Fruit fly (Drosophila melanogaster): Measurements from ENCODE around the gene CG34163.

CG34163 gene

dm6 chr2L:11943829-11944228 lies 44.2 kb upstream of the CG34163 start, which contains the start of gene Crys:
Gene Crys (plus strand): TSS chr2L:11944129.
- TF ChIP-seq CG7368 (GFP tag; optimal IDR thresholded peaks at IDR 0.05), result no peak
- TF ChIP-seq Hr38 (GFP tag; optimal IDR thresholded peaks at IDR 0.05), result no peak
- TF ChIP-seq CG6854 (GFP tag; optimal IDR thresholded peaks at IDR 0.05), result no peak
- TF ChIP-seq vri (GFP tag; optimal IDR thresholded peaks at IDR 0.05), result no peak
- no peak for TF ChIP-seq CG1621 (tag; optimal IDR thresholded peaks at IDR 0.05)
- no peak for TF ChIP-seq fkh (GFP tag; optimal IDR thresholded peaks at IDR 0.05)
- no peak for TF ChIP-seq Eip75B (GFP tag; optimal IDR thresholded peaks at IDR 0.05)
- no peak for TF ChIP-seq ss (GFP tag; optimal IDR thresholded peaks at IDR 0.05)
- TF ChIP-seq CG8319 (GFP tag; optimal IDR thresholded peaks at IDR 0.05), result no peak
- no peak for TF ChIP-seq Ets96B (tag; optimal IDR thresholded peaks at IDR 0.05)
- TF ChIP-seq acj6 (GFP tag; optimal IDR thresholded peaks at IDR 0.05), result no peak
- no peak for TF ChIP-seq Sox15 (GFP tag; optimal IDR thresholded peaks at IDR 0.05)

- TF ChIP-seq acj6 (GFP tag; optimal IDR thresholded peaks at IDR 0.05), result no peak
- TF ChIP-seq dac (GFP tag; optimal IDR thresholded peaks at IDR 0.05), result no peak
- TF ChIP-seq Lpt (GFP tag; optimal IDR thresholded peaks at IDR 0.05), result no peak
- no peak for TF ChIP-seq CG6854 (GFP tag; optimal IDR thresholded peaks at IDR 0.05)
- no peak for TF ChIP-seq spab (GFP tag; optimal IDR thresholded peaks at IDR 0.05)
- TF ChIP-seq Ets96B (tag; optimal IDR thresholded peaks at IDR 0.05), result no peak
- TF ChIP-seq CG15336 (GFP tag; IDR thresholded peaks at IDR 0.05), result no peak
- no peak for TF ChIP-seq CG34406 (GFP tag; optimal IDR thresholded peaks at IDR 0.05)
- no peak for TF ChIP-seq lz (GFP tag; optimal IDR thresholded peaks at IDR 0.05)
- TF ChIP-seq achi (GFP tag; optimal IDR thresholded peaks at IDR 0.05), result no peak
- no peak for TF ChIP-seq CG8319 (GFP tag; optimal IDR thresholded peaks at IDR 0.05)
- no peak for TF ChIP-seq Eip75B (GFP tag; optimal IDR thresholded peaks at IDR 0.05)
- TF ChIP-seq CG8632 (GFP tag; optimal IDR thresholded peaks at IDR 0.05), result no peak
Observed at dm6 chr2L:11947641-11948040, 40.4 kb upstream of the CG34163 start, which contains the start of gene CG16964. Gene CG16964 (plus strand): TSS chr2L:11947941.

- TF ChIP-seq ss (GFP tag; optimal IDR thresholded peaks at IDR 0.05) (no peak), Eip78C (GFP tag) (no peak), Lpt (GFP tag; optimal IDR thresholded peaks at IDR 0.05) (no peak), acj6 (GFP tag; optimal IDR thresholded peaks at IDR 0.05) (no peak), topi (GFP tag; optimal IDR thresholded peaks at IDR 0.05) (no peak), lz (GFP tag; optimal IDR thresholded peaks at IDR 0.05) (no peak), Sox102F (GFP tag; optimal IDR thresholded peaks at IDR 0.05) (no peak), CG3032 (tag; optimal IDR thresholded peaks at IDR 0.05) (no peak), CG11294 (GFP tag; IDR thresholded peaks at IDR 0.05) (no peak), CG16779 (tag; optimal IDR thresholded peaks at IDR 0.05) (no peak), CG11902 (GFP tag; optimal IDR thresholded peaks at IDR 0.05) (no peak), CG6276 (GFP tag; optimal IDR thresholded peaks at IDR 0.05) (no peak), Sox15 (GFP tag; optimal IDR thresholded peaks at IDR 0.05) (no peak)
Observed at dm6 chr2L:11948479-11948878, 39.6 kb upstream of the CG34163 start.

DNA sequence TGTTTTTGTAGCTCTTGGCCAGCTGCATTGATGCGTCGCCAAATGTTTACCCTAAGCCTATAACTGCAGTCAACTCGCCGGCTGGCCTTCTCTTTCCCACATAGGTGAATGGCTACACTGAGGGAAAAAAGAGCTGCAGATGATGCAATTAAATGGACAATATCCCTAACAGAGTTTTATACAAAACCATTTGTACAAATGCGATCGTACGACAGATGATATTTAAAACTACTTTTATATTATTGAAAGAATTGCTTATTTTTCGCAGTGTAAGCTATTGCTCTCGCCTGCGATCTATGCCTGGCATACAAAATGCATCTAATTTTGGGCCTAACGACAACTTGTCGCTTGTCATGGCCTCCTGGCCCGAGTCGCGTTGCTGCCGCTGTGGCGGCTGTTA lies 38.2 kb upstream of the CG34163 start:
- peak; percentile 94 for TF ChIP-seq Hr4 (GFP tag; optimal IDR thresholded peaks at IDR 0.05)
- peak; percentile 25 for TF ChIP-seq topi (GFP tag; optimal IDR thresholded peaks at IDR 0.05)
- TF ChIP-seq Smox (GFP tag; optimal IDR thresholded peaks at IDR 0.05), result peak; percentile 21
- TF ChIP-seq net (GFP tag; optimal IDR thresholded peaks at IDR 0.05), result peak; percentile 81
- TF ChIP-seq Ets96B (tag; optimal IDR thresholded peaks at IDR 0.05), result peak; percentile 31
- peak; percentile 87 for TF ChIP-seq dac (GFP tag; optimal IDR thresholded peaks at IDR 0.05)
- peak; percentile 96 for TF ChIP-seq CG8119 (GFP tag; IDR thresholded peaks at IDR 0.05)
- TF ChIP-seq svp (GFP tag), result no peak
- peak; percentile 65 for TF ChIP-seq fd59A (GFP tag; optimal IDR thresholded peaks at IDR 0.05)
- peak; percentile 67 for TF ChIP-seq CG3919 (GFP tag; optimal IDR thresholded peaks at IDR 0.05)
- TF ChIP-seq CG6163 (GFP tag; IDR thresholded peaks at IDR 0.05), result peak; percentile 95
- peak; percentile 78 for TF ChIP-seq achi (GFP tag; optimal IDR thresholded peaks at IDR 0.05)
- peak; percentile 75 for TF ChIP-seq Sox14 (GFP tag; optimal IDR thresholded peaks at IDR 0.05)
- peak; percentile 5 for TF ChIP-seq spab (GFP tag; optimal IDR thresholded peaks at IDR 0.05)
- peak; percentile 73 for TF ChIP-seq CG16779 (tag; optimal IDR thresholded peaks at IDR 0.05)
- TF ChIP-seq vri (GFP tag; optimal IDR thresholded peaks at IDR 0.05), result no peak
- no peak for TF ChIP-seq fkh (GFP tag; optimal IDR thresholded peaks at IDR 0.05)
- TF ChIP-seq cyc (GFP tag; optimal IDR thresholded peaks at IDR 0.05), result peak; percentile 26
- TF ChIP-seq CG6808 (GFP tag; optimal IDR thresholded peaks at IDR 0.05), result peak; percentile 27
- no peak for TF ChIP-seq fd85E (GFP tag; optimal IDR thresholded peaks at IDR 0.05)
- peak; percentile 95 for TF ChIP-seq CG15336 (GFP tag; IDR thresholded peaks at IDR 0.05)
- TF ChIP-seq esn (GFP tag; optimal IDR thresholded peaks at IDR 0.05), result no peak
- TF ChIP-seq Eip93F (GFP tag; optimal IDR thresholded peaks at IDR 0.05), result no peak
- peak; percentile 56 for TF ChIP-seq CG31627 (GFP tag; optimal IDR thresholded peaks at IDR 0.05)
- peak; percentile 88 for TF ChIP-seq CG11294 (GFP tag; IDR thresholded peaks at IDR 0.05)
- peak; percentile 56 for TF ChIP-seq CG10669 (GFP tag; optimal IDR thresholded peaks at IDR 0.05)
- peak; percentile 56 for TF ChIP-seq Hr39 (GFP tag; optimal IDR thresholded peaks at IDR 0.05)
- peak; percentile 16 for TF ChIP-seq CG7368 (GFP tag; optimal IDR thresholded peaks at IDR 0.05)
- TF ChIP-seq CG8319 (GFP tag; optimal IDR thresholded peaks at IDR 0.05), result no peak

Measured in whole organism, prepupa.